Fruit fly (Drosophila melanogaster): ENCODE measurements around the gene Bcat.
A peak's percentile ranks its signal among the peaks of the same experiment; 100 is the strongest.

The Bcat gene

DNA sequence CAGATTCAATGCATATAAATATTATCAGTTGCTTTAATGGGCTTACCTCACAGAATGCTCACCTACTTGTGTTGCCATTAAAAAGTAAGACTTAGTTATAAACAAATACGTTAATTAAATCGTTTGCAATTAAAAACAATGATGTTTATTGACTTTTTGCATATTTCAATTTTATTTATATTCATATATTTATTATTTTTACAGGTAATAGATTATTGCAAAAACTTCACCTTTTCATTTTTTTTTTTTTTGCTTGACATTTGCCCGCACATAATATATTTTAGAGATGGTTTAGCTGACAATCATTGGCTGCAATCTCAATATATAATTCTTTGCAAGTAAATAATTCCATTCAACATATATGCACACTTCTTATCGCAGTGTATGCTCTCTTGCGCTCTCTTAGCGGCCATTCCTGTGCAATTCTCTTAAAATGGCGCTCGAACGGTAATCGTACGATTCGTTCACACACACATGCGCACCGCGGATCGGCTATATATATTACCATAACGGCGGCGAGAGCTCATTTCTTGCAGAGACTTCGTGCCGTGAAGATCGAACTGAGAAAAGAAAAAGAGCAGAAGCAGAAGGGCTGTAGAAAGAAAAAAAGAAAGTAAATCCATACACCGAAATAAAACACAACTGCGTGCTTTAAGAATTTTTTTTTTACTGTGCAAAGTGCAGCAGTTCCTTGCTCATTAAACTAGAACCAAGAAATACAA lies at the start of gene Bcat:
Gene Bcat (plus strand): TSS at position 522 of the 722 bp plus-strand sequence.
- TF ChIP-seq fd85E (GFP tag; optimal IDR thresholded peaks at IDR 0.05) (no peak), CG1621 (tag; optimal IDR thresholded peaks at IDR 0.05) (peak; percentile 14), CG3032 (tag; optimal IDR thresholded peaks at IDR 0.05) (peak; percentile 12), Blimp-1 (GFP tag; optimal IDR thresholded peaks at IDR 0.05) (peak; percentile 57), Sox102F (GFP tag; optimal IDR thresholded peaks at IDR 0.05) (peak; percentile 69), Ets21C (GFP tag; optimal IDR thresholded peaks at IDR 0.05) (peak; percentile 47), fkh (GFP tag; optimal IDR thresholded peaks at IDR 0.05) (peak; percentile 4), ss (GFP tag; optimal IDR thresholded peaks at IDR 0.05) (peak; percentile 34 to 35), CG31627 (GFP tag; optimal IDR thresholded peaks at IDR 0.05) (peak; percentile 60), Eip75B (GFP tag; optimal IDR thresholded peaks at IDR 0.05) (peak; percentile 28), CG11902 (GFP tag; optimal IDR thresholded peaks at IDR 0.05) (peak; percentile 46), CG32006 (GFP tag; optimal IDR thresholded peaks at IDR 0.05) (peak; percentile 87), vri (GFP tag; optimal IDR thresholded peaks at IDR 0.05) (peak; percentile 49), dac (GFP tag; optimal IDR thresholded peaks at IDR 0.05) (peak; percentile 42), CG8119 (GFP tag; IDR thresholded peaks at IDR 0.05) (peak; percentile 38; the same call in 2 of the 3 replicates), esn (GFP tag; optimal IDR thresholded peaks at IDR 0.05) (peak; percentile 84), svp (GFP tag) (peak; percentile 87), cyc (GFP tag; optimal IDR thresholded peaks at IDR 0.05) (peak; percentile 60), acj6 (GFP tag; optimal IDR thresholded peaks at IDR 0.05) (peak; percentile 66), CG10669 (GFP tag; optimal IDR thresholded peaks at IDR 0.05) (peak; percentile 43), Smox (GFP tag; optimal IDR thresholded peaks at IDR 0.05) (peak; percentile 59), CG6854 (GFP tag; optimal IDR thresholded peaks at IDR 0.05) (peak; percentile 81), Eip93F (GFP tag; optimal IDR thresholded peaks at IDR 0.05) (no peak), spab (GFP tag; optimal IDR thresholded peaks at IDR 0.05) (peak; percentile 43), CG6792 (GFP tag; optimal IDR thresholded peaks at IDR 0.05) (peak; percentile 64), achi (GFP tag; optimal IDR thresholded peaks at IDR 0.05) (peak; percentile 62), CG7368 (GFP tag; optimal IDR thresholded peaks at IDR 0.05) (peak; percentile 46), CG34406 (GFP tag; optimal IDR thresholded peaks at IDR 0.05) (peak; percentile 80), Sox15 (GFP tag; optimal IDR thresholded peaks at IDR 0.05) (peak; percentile 72), Lpt (GFP tag; optimal IDR thresholded peaks at IDR 0.05) (no peak), lz (GFP tag; optimal IDR thresholded peaks at IDR 0.05) (peak; percentile 66), dsx (GFP tag; optimal IDR thresholded peaks at IDR 0.05; ENCODE audit: poor library complexity, severe bottlenecking) (peak; percentile 26), CG10631 (GFP tag; optimal IDR thresholded peaks at IDR 0.05) (peak; percentile 67), Eip78C (GFP tag) (peak; percentile 86), CG9139 (GFP tag; optimal IDR thresholded peaks at IDR 0.05) (no peak), CG8319 (GFP tag; optimal IDR thresholded peaks at IDR 0.05) (peak; percentile 25), topi (GFP tag; optimal IDR thresholded peaks at IDR 0.05) (peak; percentile 66), salr (GFP tag; optimal IDR thresholded peaks at IDR 0.05) (peak in 1 of 2 experiments; percentile 70), Sox14 (GFP tag; optimal IDR thresholded peaks at IDR 0.05) (peak; percentile 60), Hr39 (GFP tag; optimal IDR thresholded peaks at IDR 0.05) (peak; percentile 67), Gug (GFP tag; IDR thresholded peaks at IDR 0.05) (no peak), CG3919 (GFP tag; optimal IDR thresholded peaks at IDR 0.05) (peak; percentile 55), Ets96B (tag; optimal IDR thresholded peaks at IDR 0.05) (peak; percentile 26), Met (GFP tag; optimal IDR thresholded peaks at IDR 0.05) (peak; percentile 72), CG8632 (GFP tag; optimal IDR thresholded peaks at IDR 0.05) (peak; percentile 66), OdsH (GFP tag; optimal IDR thresholded peaks at IDR 0.05) (peak; percentile 62), fd59A (GFP tag; optimal IDR thresholded peaks at IDR 0.05) (peak; percentile 10), CG11762 (GFP tag; optimal IDR thresholded peaks at IDR 0.05; ENCODE audit: insufficient read depth) (peak; percentile 40), pdm3 (GFP tag; optimal IDR thresholded peaks at IDR 0.05) (peak; percentile 64), CG16779 (tag; optimal IDR thresholded peaks at IDR 0.05) (peak; percentile 52)
